Fruit fly (Drosophila melanogaster) whole organism, wandering third instar larva: ENCODE measurements around the gene PolrMT.

Experiments
- CG9705 ChIP-seq: fragments of 200-800 bp; sonication (Bioruptor generic); optimal IDR thresholded peaks from 2 replicates; lab custom pipeline; 2018; ENCODE audit warnings: missing biosample characterization, mild to moderate bottlenecking, missing genetic modification characterization
- OdsH ChIP-seq: fragments of 200-800 bp; sonication (Bioruptor generic); optimal IDR thresholded peaks from 2 replicates; lab custom pipeline; 2016; ENCODE audit warnings: missing biosample characterization, mild to moderate bottlenecking, missing genetic modification characterization
- brk ChIP-seq: fragments of 200-800 bp; sonication (Bioruptor generic); optimal IDR thresholded peaks from 2 replicates; lab custom pipeline; 2016; ENCODE audit warnings: missing biosample characterization, mild to moderate bottlenecking, missing genetic modification characterization
- pan ChIP-seq: fragments of >200 bp; optimal IDR thresholded peaks from 2 replicates; lab custom pipeline; 2017

- TF ChIP-seq pan (lab: Kevin White, UChicago) = no peak
- no peak for TF ChIP-seq CG9705 (GFP tag; lab: Kevin White, UChicago)
- no peak for TF ChIP-seq OdsH
- TF ChIP-seq brk (GFP tag; lab: Kevin White, UChicago) = no peak
Measured at dm6 chr2L:1120206-1120902, 12.2 kb upstream of the PolrMT start.
